Worm (Caenorhabditis elegans) whole organism, L1 larva: Measurements from ENCODE around the gene H06H21.8.

Experiments used
- aly-2 ChIP-seq: fragments of 150-350 bp; optimal IDR thresholded peaks from 2 replicates; lab custom pipeline; 2014; ENCODE audit warnings: missing biosample characterization, missing genetic modification characterization
- ceh-82 ChIP-seq, 3 experiments: fragments of 150-350 bp in 1 of 3; sonication (generic microtip) in 2 of 3; optimal IDR thresholded peaks; 2 replicates each; lab custom pipeline; 2014 to 2017; ENCODE audit warnings: missing biosample characterization in 3 of 3, missing genetic modification characterization in 3 of 3
- nhr-237 ChIP-seq: fragments of 150-350 bp; optimal IDR thresholded peaks from 2 replicates; lab custom pipeline; 2014; ENCODE audit warnings: missing biosample characterization, missing genetic modification characterization
- nhr-71 ChIP-seq: sonication (generic microtip); optimal IDR thresholded peaks from 2 replicates; lab custom pipeline; 2016; ENCODE audit warnings: mild to moderate bottlenecking, missing genetic modification characterization, moderate library complexity, missing compliant biosample characterization
- swsn-7 ChIP-seq: sonication (generic microtip); optimal IDR thresholded peaks from 2 replicates; lab custom pipeline; 2016; ENCODE audit warnings: missing genetic modification characterization, missing compliant biosample characterization
- ztf-11 ChIP-seq, 2 experiments: sonication (generic microtip); optimal IDR thresholded peaks; 2 replicates each; lab custom pipeline; 2016 to 2017; ENCODE audit warnings: missing genetic modification characterization in 2 of 2, missing biosample characterization in 1 of 2, missing compliant biosample characterization in 1 of 2

ce11 chrIV:4810377-4810984 lies 10.4 kb downstream of the H06H21.8 start, which contains the start of gene eif-1.A:
- TF ChIP-seq nhr-71 (tag; lab: Kevin White, UChicago) (peak; percentile 63), ztf-11 (tag; optimal IDR thresholded peaks at IDR 0.05; lab: Kevin White, UChicago) (no peak), aly-2 (tag; lab: Kevin White, UChicago) (no peak), ceh-82 (tag; optimal IDR thresholded peaks at IDR 0.05; lab: Kevin White, UChicago) (peak; percentile 18 to 62 (median 43)), swsn-7 (peak; percentile 47), nhr-237 (tag; lab: Kevin White, UChicago) (no peak)
